Fruit fly (Drosophila melanogaster): ENCODE results near the gene IFT54.

Gene IFT54

dm6 chr3R:14307972-14308673 is 5.9 kb downstream of the IFT54 start:
- TF ChIP-seq cnc (optimal IDR thresholded peaks at IDR 0.05) (peak; percentile 11 to 53), pad (GFP tag; optimal IDR thresholded peaks at IDR 0.05) (peak; percentile 46), CG5204 (GFP tag; optimal IDR thresholded peaks at IDR 0.05) (no peak), Clk (GFP tag; optimal IDR thresholded peaks at IDR 0.05) (no peak), Crg-1 (GFP tag; optimal IDR thresholded peaks at IDR 0.05) (no peak), CG1620 (GFP tag; optimal IDR thresholded peaks at IDR 0.05) (no peak), CG12768 (GFP tag; optimal IDR thresholded peaks at IDR 0.05) (no peak), cic (GFP tag; optimal IDR thresholded peaks at IDR 0.05) (no peak)

- TF ChIP-seq CG5204 (GFP tag; optimal IDR thresholded peaks at IDR 0.05) (no peak), CG7101 (tag; optimal IDR thresholded peaks at IDR 0.05) (peak; percentile 33), CG1620 (GFP tag; optimal IDR thresholded peaks at IDR 0.05) (peak; percentile 43), CG12768 (GFP tag; optimal IDR thresholded peaks at IDR 0.05) (peak; percentile 51), CG14711 (tag; optimal IDR thresholded peaks at IDR 0.05) (peak; percentile 22), ovo (GFP tag; optimal IDR thresholded peaks at IDR 0.05) (no peak), pad (GFP tag; optimal IDR thresholded peaks at IDR 0.05) (no peak), cic (GFP tag; optimal IDR thresholded peaks at IDR 0.05) (no peak), Clk (GFP tag; optimal IDR thresholded peaks at IDR 0.05) (no peak), CG33017 (tag; optimal IDR thresholded peaks at IDR 0.05) (no peak), CG11617 (GFP tag; optimal IDR thresholded peaks at IDR 0.05) (peak; percentile 9), Hr96 (GFP tag; optimal IDR thresholded peaks at IDR 0.05) (no peak), bab1 (GFP tag; optimal IDR thresholded peaks at IDR 0.05) (no peak), Crg-1 (GFP tag; optimal IDR thresholded peaks at IDR 0.05) (no peak), cnc (optimal IDR thresholded peaks at IDR 0.05) (no peak), Mnt (GFP tag; optimal IDR thresholded peaks at IDR 0.05) (no peak), CG7045 (GFP tag; optimal IDR thresholded peaks at IDR 0.05) (peak; percentile 2), tj (GFP tag; optimal IDR thresholded peaks at IDR 0.05) (no peak), kay (GFP tag; ENCODE audit: borderline replicate concordance) (no peak)
Measured at dm6 chr3R:14308801-14309217, 6.6 kb downstream of the IFT54 start, which contains the start of gene Polr2I. Polr2I (plus strand) TSS chr3R:14309089.

DNA sequence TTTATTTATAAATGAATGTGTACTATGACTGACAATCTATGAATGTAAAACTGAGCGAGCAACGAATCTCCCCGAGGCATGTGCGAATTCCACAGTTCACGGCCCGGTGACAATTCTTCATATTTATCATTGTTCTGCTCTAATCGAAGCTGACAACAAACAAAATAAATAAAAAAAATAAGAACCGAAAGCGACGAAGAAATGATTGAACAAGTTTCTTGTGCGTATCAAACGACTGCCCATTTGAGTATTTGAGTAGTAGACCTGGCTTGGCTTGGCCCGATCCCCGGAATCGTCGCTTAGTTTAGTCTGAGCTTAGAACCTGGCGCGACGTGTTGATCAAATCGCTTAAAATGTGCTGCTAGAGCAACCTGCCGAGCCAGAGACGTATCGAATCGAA is 7.8 kb downstream of the IFT54 start, which contains the start of gene CG31321:
Gene CG31321, plus strand, starts transcription at position 301 of the 400 bp plus-strand sequence.
- TF ChIP-seq CG14711 (tag; optimal IDR thresholded peaks at IDR 0.05): no peak
- no peak for TF ChIP-seq Mnt (GFP tag; optimal IDR thresholded peaks at IDR 0.05)
- no peak for TF ChIP-seq Hr96 (GFP tag; optimal IDR thresholded peaks at IDR 0.05)
- no peak for TF ChIP-seq kay (GFP tag; ENCODE audit: borderline replicate concordance)
- no peak for TF ChIP-seq toe (GFP tag; optimal IDR thresholded peaks at IDR 0.05)
- TF ChIP-seq CG5204 (GFP tag; optimal IDR thresholded peaks at IDR 0.05): no peak
- no peak for TF ChIP-seq pad (GFP tag; optimal IDR thresholded peaks at IDR 0.05)
- no peak for TF ChIP-seq cic (GFP tag; optimal IDR thresholded peaks at IDR 0.05)
- no peak for TF ChIP-seq CG33017 (tag; optimal IDR thresholded peaks at IDR 0.05)
- TF ChIP-seq CG1620 (GFP tag; optimal IDR thresholded peaks at IDR 0.05): no peak

DNA sequence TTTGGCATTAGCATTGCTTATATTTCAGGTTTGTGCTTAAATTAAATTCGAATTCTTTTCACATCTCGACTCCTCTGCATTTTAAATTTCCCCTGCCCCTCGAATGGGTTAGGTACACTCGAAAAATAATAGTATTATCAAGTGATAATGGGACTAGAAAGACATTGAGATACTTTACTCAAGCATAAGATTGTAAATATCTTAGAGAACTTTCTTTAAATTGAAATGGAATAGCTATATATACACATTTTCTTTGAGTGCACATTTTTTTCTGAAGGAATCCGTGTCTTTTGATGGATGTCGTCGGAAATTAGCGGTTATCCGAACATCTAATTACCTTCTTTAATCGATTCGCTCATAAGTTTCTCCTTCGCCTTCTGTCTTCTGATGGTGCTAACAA is 8.8 kb downstream of the IFT54 start:
- no peak for TF ChIP-seq Clk (GFP tag; optimal IDR thresholded peaks at IDR 0.05)
- no peak for TF ChIP-seq CG12768 (GFP tag; optimal IDR thresholded peaks at IDR 0.05)
- TF ChIP-seq pad (GFP tag; optimal IDR thresholded peaks at IDR 0.05): no peak
- no peak for TF ChIP-seq Hr96 (GFP tag; optimal IDR thresholded peaks at IDR 0.05)
- no peak for TF ChIP-seq kay (GFP tag; ENCODE audit: borderline replicate concordance)
- TF ChIP-seq toe (GFP tag; optimal IDR thresholded peaks at IDR 0.05): no peak
- TF ChIP-seq CG1620 (GFP tag; optimal IDR thresholded peaks at IDR 0.05): no peak
- no peak for TF ChIP-seq ovo (GFP tag; optimal IDR thresholded peaks at IDR 0.05)
- TF ChIP-seq CG5204 (GFP tag; optimal IDR thresholded peaks at IDR 0.05): no peak
- no peak for TF ChIP-seq CG7045 (GFP tag; optimal IDR thresholded peaks at IDR 0.05)

DNA sequence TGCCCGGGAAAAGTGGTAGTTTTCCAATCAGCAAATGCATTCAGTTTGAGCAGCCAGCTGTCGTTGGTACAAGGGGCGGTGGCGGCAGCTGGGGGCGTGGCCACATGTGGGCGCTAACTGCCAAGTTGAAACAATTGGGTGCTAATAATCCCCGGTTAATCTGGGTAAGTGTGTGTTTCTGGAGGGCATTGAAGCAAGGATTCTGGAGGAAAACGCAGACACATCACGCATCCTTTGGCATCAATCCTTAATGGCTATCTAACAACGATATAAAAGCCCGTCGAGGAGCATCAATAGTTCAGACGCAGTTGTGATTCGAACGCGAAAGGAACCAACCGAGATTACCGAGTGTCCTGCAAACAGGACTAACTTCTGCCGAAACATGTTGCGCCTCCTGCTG is 12.3 kb downstream of the IFT54 start, which contains the start of gene Crz:
Gene Crz, plus strand, starts transcription at position 301 of the 400 bp plus-strand sequence.
- no peak for TF ChIP-seq CG1620 (GFP tag; optimal IDR thresholded peaks at IDR 0.05)
- TF ChIP-seq CG5204 (GFP tag; optimal IDR thresholded peaks at IDR 0.05): no peak
- TF ChIP-seq Clk (GFP tag; optimal IDR thresholded peaks at IDR 0.05): no peak
- TF ChIP-seq CG7101 (tag; optimal IDR thresholded peaks at IDR 0.05): no peak
- no peak for TF ChIP-seq bab1 (GFP tag; optimal IDR thresholded peaks at IDR 0.05)
- no peak for TF ChIP-seq CG12768 (GFP tag; optimal IDR thresholded peaks at IDR 0.05)
- no peak for TF ChIP-seq ovo (GFP tag; optimal IDR thresholded peaks at IDR 0.05)
- TF ChIP-seq CG7045 (GFP tag; optimal IDR thresholded peaks at IDR 0.05): no peak

DNA sequence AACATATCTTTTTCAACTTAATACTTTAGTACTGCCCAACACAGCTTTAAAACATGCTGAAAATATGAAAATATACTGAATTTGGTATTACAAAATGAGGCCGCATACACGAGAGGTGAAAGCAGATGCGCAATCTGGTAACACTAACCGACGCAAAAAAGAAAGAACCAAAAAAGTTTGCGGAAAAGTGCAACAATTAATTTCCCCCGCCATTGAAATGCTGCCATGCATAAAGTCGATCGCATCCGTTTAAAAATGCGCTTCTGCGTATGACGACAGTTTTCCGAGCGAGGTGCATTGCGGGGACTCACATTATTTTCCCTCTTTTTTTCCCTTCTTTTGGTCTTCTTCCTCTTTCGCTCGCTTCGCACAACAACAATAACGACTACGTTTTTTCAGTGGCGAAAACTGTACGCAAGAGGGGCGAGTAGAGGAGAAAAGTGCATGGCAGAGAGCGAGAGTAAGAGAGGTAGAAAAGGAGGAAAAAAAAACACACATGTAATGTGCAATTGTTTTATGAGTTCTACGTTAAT is 13.8 kb downstream of the IFT54 start, which contains the start of gene Set8:
Gene Set8, plus strand, starts transcription at position 127 of the 533 bp plus-strand sequence.
- TF ChIP-seq CG33017 (tag; optimal IDR thresholded peaks at IDR 0.05): peak; percentile 56
- peak; percentile 33 for TF ChIP-seq CG14711 (tag; optimal IDR thresholded peaks at IDR 0.05)
- peak; percentile 36 for TF ChIP-seq Crg-1 (GFP tag; optimal IDR thresholded peaks at IDR 0.05)
- no peak for TF ChIP-seq CG5204 (GFP tag; optimal IDR thresholded peaks at IDR 0.05)
- TF ChIP-seq pad (GFP tag; optimal IDR thresholded peaks at IDR 0.05): peak; percentile 67
- no peak for TF ChIP-seq kay (GFP tag; ENCODE audit: borderline replicate concordance)
- TF ChIP-seq cic (GFP tag; optimal IDR thresholded peaks at IDR 0.05): peak; percentile 74
- TF ChIP-seq CG12768 (GFP tag; optimal IDR thresholded peaks at IDR 0.05): peak; percentile 70
- TF ChIP-seq Mnt (GFP tag; optimal IDR thresholded peaks at IDR 0.05): peak; percentile 86
- TF ChIP-seq bab1 (GFP tag; optimal IDR thresholded peaks at IDR 0.05): peak; percentile 56
- TF ChIP-seq CG11617 (GFP tag; optimal IDR thresholded peaks at IDR 0.05): peak; percentile 56
- no peak for TF ChIP-seq CG1620 (GFP tag; optimal IDR thresholded peaks at IDR 0.05)
- TF ChIP-seq tj (GFP tag; optimal IDR thresholded peaks at IDR 0.05): peak; percentile 34
